Fruit fly (Drosophila melanogaster): ENCODE results near the gene CG32579.

dm6 chrX:16285186-16285585 lies 37.9 kb upstream of the CG32579 start:
- peak; percentile 14 for TF ChIP-seq bab1 (GFP tag; optimal IDR thresholded peaks at IDR 0.05)
- peak; percentile 13 for TF ChIP-seq pad (GFP tag; optimal IDR thresholded peaks at IDR 0.05)
- TF ChIP-seq kay (GFP tag; ENCODE audit: borderline replicate concordance): no peak
- TF ChIP-seq Mnt (GFP tag; optimal IDR thresholded peaks at IDR 0.05): no peak
- no peak for TF ChIP-seq toe (GFP tag; optimal IDR thresholded peaks at IDR 0.05)
- TF ChIP-seq tj (GFP tag; optimal IDR thresholded peaks at IDR 0.05): no peak
- no peak for TF ChIP-seq cic (GFP tag; optimal IDR thresholded peaks at IDR 0.05)
- no peak for TF ChIP-seq CG12768 (GFP tag; optimal IDR thresholded peaks at IDR 0.05)
- peak; percentile 32 for TF ChIP-seq CG11617 (GFP tag; optimal IDR thresholded peaks at IDR 0.05)
- peak; percentile 36 for TF ChIP-seq CG14711 (tag; optimal IDR thresholded peaks at IDR 0.05)
- TF ChIP-seq Crg-1 (GFP tag; optimal IDR thresholded peaks at IDR 0.05): no peak
